Worm (Caenorhabditis elegans): ENCODE measurements around the gene Y116A8C.24.

DNA sequence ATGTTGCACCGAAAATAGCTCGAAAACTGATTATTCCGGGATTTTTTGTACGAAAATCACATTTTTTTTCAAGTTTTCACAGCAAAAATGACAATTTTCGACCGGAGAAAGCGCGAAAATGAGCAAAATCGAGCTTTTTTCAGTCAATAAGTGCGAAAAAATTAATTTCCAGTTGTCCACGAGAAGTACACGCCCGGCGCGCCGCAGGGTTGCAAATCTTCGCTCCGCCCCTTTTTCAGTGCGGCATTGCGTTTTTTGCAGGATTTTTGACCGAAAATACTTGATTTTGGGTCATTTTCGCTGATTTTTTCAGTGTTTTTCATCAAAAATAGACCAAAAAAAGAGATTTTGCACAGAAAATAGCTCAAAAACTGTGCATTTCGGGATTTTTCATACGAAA, 13.6 kb upstream of the Y116A8C.24 start:
- TF ChIP-seq him-1 (tag; optimal IDR thresholded peaks at IDR 0.05) (no peak), W03F9.2 (tag; optimal IDR thresholded peaks at IDR 0.05) (no peak), dao-5 (tag; optimal IDR thresholded peaks at IDR 0.05) (no peak)
